Worm (Caenorhabditis elegans): ENCODE data around the gene C27D9.2.

ce11 chrII:4791272-4791671, 34.6 kb upstream of the C27D9.2 start, which contains the start of gene F26G1.1:
- TF ChIP-seq dmd-4 (tag; optimal IDR thresholded peaks at IDR 0.05; ENCODE audit: borderline replicate concordance) (no peak), madf-2 (tag; optimal IDR thresholded peaks at IDR 0.05) (no peak), sox-4 (tag; optimal IDR thresholded peaks at IDR 0.05) (no peak), ceh-6 (GFP tag; optimal IDR thresholded peaks at IDR 0.05) (no peak), tbx-2 (tag; optimal IDR thresholded peaks at IDR 0.05) (peak; percentile 92), ceh-45 (GFP tag; IDR thresholded peaks at IDR 0.05) (no peak), ceh-22 (tag; optimal IDR thresholded peaks at IDR 0.05) (no peak), nfya-1 (tag; optimal IDR thresholded peaks at IDR 0.05) (no peak), ceh-31 (tag; optimal IDR thresholded peaks at IDR 0.05) (peak; percentile 90), fkh-6 (tag; optimal IDR thresholded peaks at IDR 0.05) (peak; percentile 14), C38D4.7 (GFP tag; optimal IDR thresholded peaks at IDR 0.05) (no peak), F13H6.1 (tag; optimal IDR thresholded peaks at IDR 0.05) (peak; percentile 63), unc-86 (tag; optimal IDR thresholded peaks at IDR 0.05) (no peak), sdc-2 (tag; optimal IDR thresholded peaks at IDR 0.05) (peak; percentile 48)

All from whole organism, late embryonic.